Worm (Caenorhabditis elegans): ENCODE results near the gene lin-46.

Gene lin-46

DNA sequence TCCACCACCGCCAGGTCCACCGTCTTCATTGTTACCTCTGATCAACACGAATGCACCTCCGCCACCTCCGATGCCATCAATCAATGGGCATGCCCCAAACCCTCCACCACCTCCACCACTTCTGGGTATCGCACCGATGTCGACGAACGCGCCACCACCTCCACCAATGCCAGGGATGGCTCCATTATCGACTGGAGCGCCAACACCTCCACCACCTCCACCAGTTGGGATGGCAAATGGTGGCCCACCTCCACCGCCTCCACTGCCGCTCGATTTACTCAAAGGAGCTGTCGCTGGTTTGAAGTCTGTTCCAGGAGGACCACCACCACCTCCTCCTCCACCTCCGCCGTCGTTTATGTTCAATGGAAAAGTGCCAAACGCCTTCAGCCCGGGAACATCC, 35.7 kb downstream of the lin-46 start:
- TF ChIP-seq mls-2 (tag; optimal IDR thresholded peaks at IDR 0.05), result no peak
- no peak for TF ChIP-seq snpc-4 (tag; optimal IDR thresholded peaks at IDR 0.05)
- TF ChIP-seq unc-120 (tag; optimal IDR thresholded peaks at IDR 0.05; ENCODE audit: poor library complexity, severe bottlenecking), result no peak
- no peak for TF ChIP-seq hlh-1 (tag; optimal IDR thresholded peaks at IDR 0.05)
- no peak for TF ChIP-seq sptf-1 (tag; optimal IDR thresholded peaks at IDR 0.05)
- TF ChIP-seq ceh-43 (GFP tag; optimal IDR thresholded peaks at IDR 0.05), result no peak
- no peak for TF ChIP-seq flh-1 (GFP tag; optimal IDR thresholded peaks at IDR 0.05)
- TF ChIP-seq M03D4.4 (tag; optimal IDR thresholded peaks at IDR 0.05), result no peak
- TF ChIP-seq lsy-2 (tag; optimal IDR thresholded peaks at IDR 0.05), result no peak
- TF ChIP-seq ceh-83 (GFP tag; optimal IDR thresholded peaks at IDR 0.05), result no peak
- no peak for TF ChIP-seq nhr-237 (tag; optimal IDR thresholded peaks at IDR 0.05)
- no peak for TF ChIP-seq cnd-1 (tag; optimal IDR thresholded peaks at IDR 0.05)
- TF ChIP-seq nhr-2 (tag; optimal IDR thresholded peaks at IDR 0.05), result no peak
- TF ChIP-seq zip-8 (tag; optimal IDR thresholded peaks at IDR 0.05), result no peak
- TF ChIP-seq sem-2 (GFP tag; optimal IDR thresholded peaks at IDR 0.05), result no peak
- no peak for TF ChIP-seq drap-1 (GFP tag; optimal IDR thresholded peaks at IDR 0.05)
- TF ChIP-seq pha-4 (tag; optimal IDR thresholded peaks at IDR 0.05), result no peak
- TF ChIP-seq bed-3 (GFP tag; optimal IDR thresholded peaks at IDR 0.05), result no peak
- TF ChIP-seq blmp-1 (tag; optimal IDR thresholded peaks at IDR 0.05), result no peak

ce11 chrV:13006754-13007153, 38.1 kb downstream of the lin-46 start:
- TF ChIP-seq mls-2 (tag; optimal IDR thresholded peaks at IDR 0.05) (no peak), cnd-1 (tag; optimal IDR thresholded peaks at IDR 0.05) (no peak), ham-2 (GFP tag; optimal IDR thresholded peaks at IDR 0.05) (no peak), tbx-8 (GFP tag; optimal IDR thresholded peaks at IDR 0.05) (no peak), ces-1 (GFP tag; optimal IDR thresholded peaks at IDR 0.05) (no peak), lin-32 (GFP tag; optimal IDR thresholded peaks at IDR 0.05) (no peak), mab-5 (tag; optimal IDR thresholded peaks at IDR 0.05) (no peak), unc-62 (GFP tag; optimal IDR thresholded peaks at IDR 0.05) (no peak), drap-1 (GFP tag; optimal IDR thresholded peaks at IDR 0.05) (no peak), nhr-28 (tag; optimal IDR thresholded peaks at IDR 0.05) (no peak), ceh-39 (tag; optimal IDR thresholded peaks at IDR 0.05) (no peak), ceh-43 (GFP tag; optimal IDR thresholded peaks at IDR 0.05) (no peak), ceh-83 (GFP tag; optimal IDR thresholded peaks at IDR 0.05) (no peak), nhr-2 (tag; optimal IDR thresholded peaks at IDR 0.05) (no peak), elt-1 (tag; optimal IDR thresholded peaks at IDR 0.05; ENCODE audit: borderline replicate concordance, insufficient read depth) (no peak)

DNA sequence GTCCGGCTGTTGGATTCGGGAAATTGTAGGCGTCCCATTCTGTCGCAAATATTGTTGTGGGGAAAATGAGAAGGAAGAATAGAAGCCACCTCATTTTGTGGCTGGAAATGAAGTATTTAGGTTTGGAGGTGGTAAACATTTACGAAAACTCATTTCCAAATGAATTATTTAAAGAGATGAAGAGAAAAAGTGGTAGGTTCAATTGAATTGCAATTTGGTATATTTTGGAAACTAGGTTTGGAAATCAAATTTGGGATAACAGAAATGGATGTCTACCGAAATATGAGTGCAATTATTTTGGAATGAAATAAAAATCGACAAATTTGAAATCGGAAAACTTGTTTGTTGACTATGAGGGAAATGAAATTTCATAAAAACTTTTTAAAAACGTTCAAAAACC, 40.2 kb downstream of the lin-46 start, which contains the start of gene F15B9.10:
Gene F15B9.10 (minus strand): TSS at position 101 of the 400 bp plus-strand sequence.
- TF ChIP-seq cnd-1 (tag; optimal IDR thresholded peaks at IDR 0.05) (no peak), unc-39 (tag; optimal IDR thresholded peaks at IDR 0.05) (no peak)

ce11 chrV:13009271-13009670, 40.6 kb downstream of the lin-46 start:
- TF ChIP-seq nhr-28 (tag; optimal IDR thresholded peaks at IDR 0.05) (no peak), nhr-12 (tag; optimal IDR thresholded peaks at IDR 0.05) (no peak)

ce11 chrV:13009843-13010242, 41.2 kb downstream of the lin-46 start:
- TF ChIP-seq unc-120 (tag; optimal IDR thresholded peaks at IDR 0.05; ENCODE audit: poor library complexity, severe bottlenecking), result peak; percentile 50
- peak; percentile 29 for TF ChIP-seq hlh-1 (tag; optimal IDR thresholded peaks at IDR 0.05)
- TF ChIP-seq unc-39 (tag; optimal IDR thresholded peaks at IDR 0.05), result no peak
- peak; percentile 28 for TF ChIP-seq lsy-2 (tag; optimal IDR thresholded peaks at IDR 0.05)
- TF ChIP-seq drap-1 (GFP tag; optimal IDR thresholded peaks at IDR 0.05), result no peak
- TF ChIP-seq nhr-76 (tag; optimal IDR thresholded peaks at IDR 0.05), result no peak
- no peak for TF ChIP-seq flh-1 (GFP tag; optimal IDR thresholded peaks at IDR 0.05)
- peak; percentile 59 for TF ChIP-seq ces-1 (GFP tag; optimal IDR thresholded peaks at IDR 0.05)
- no peak for TF ChIP-seq lin-13 (tag; optimal IDR thresholded peaks at IDR 0.05)
- TF ChIP-seq lin-32 (GFP tag; optimal IDR thresholded peaks at IDR 0.05), result no peak
- no peak for TF ChIP-seq mep-1 (tag; optimal IDR thresholded peaks at IDR 0.05)
- no peak for TF ChIP-seq nhr-28 (tag; optimal IDR thresholded peaks at IDR 0.05)
- no peak for TF ChIP-seq ceh-83 (GFP tag; optimal IDR thresholded peaks at IDR 0.05)
- no peak for TF ChIP-seq elt-1 (tag; optimal IDR thresholded peaks at IDR 0.05; ENCODE audit: borderline replicate concordance, insufficient read depth)
- TF ChIP-seq sptf-1 (tag; optimal IDR thresholded peaks at IDR 0.05), result no peak
- TF ChIP-seq nhr-237 (tag; optimal IDR thresholded peaks at IDR 0.05), result no peak
- no peak for TF ChIP-seq ztf-11 (tag; optimal IDR thresholded peaks at IDR 0.05)
- TF ChIP-seq unc-62 (GFP tag; optimal IDR thresholded peaks at IDR 0.05), result no peak
- TF ChIP-seq cnd-1 (tag; optimal IDR thresholded peaks at IDR 0.05), result no peak
- peak; percentile 10 for TF ChIP-seq pha-4 (tag; optimal IDR thresholded peaks at IDR 0.05)
- TF ChIP-seq ham-2 (GFP tag; optimal IDR thresholded peaks at IDR 0.05), result no peak
- TF ChIP-seq elt-3 (tag; optimal IDR thresholded peaks at IDR 0.05), result no peak
- no peak for TF ChIP-seq M03D4.4 (tag; optimal IDR thresholded peaks at IDR 0.05)
- no peak for TF ChIP-seq zip-8 (tag; optimal IDR thresholded peaks at IDR 0.05)
- TF ChIP-seq tbx-8 (GFP tag; optimal IDR thresholded peaks at IDR 0.05), result no peak
- no peak for TF ChIP-seq nhr-12 (tag; optimal IDR thresholded peaks at IDR 0.05)
- no peak for TF ChIP-seq ceh-39 (tag; optimal IDR thresholded peaks at IDR 0.05)
- no peak for TF ChIP-seq blmp-1 (tag; optimal IDR thresholded peaks at IDR 0.05)
